Worm (Caenorhabditis elegans): ENCODE data around the gene bcat-1.

Gene bcat-1

DNA sequence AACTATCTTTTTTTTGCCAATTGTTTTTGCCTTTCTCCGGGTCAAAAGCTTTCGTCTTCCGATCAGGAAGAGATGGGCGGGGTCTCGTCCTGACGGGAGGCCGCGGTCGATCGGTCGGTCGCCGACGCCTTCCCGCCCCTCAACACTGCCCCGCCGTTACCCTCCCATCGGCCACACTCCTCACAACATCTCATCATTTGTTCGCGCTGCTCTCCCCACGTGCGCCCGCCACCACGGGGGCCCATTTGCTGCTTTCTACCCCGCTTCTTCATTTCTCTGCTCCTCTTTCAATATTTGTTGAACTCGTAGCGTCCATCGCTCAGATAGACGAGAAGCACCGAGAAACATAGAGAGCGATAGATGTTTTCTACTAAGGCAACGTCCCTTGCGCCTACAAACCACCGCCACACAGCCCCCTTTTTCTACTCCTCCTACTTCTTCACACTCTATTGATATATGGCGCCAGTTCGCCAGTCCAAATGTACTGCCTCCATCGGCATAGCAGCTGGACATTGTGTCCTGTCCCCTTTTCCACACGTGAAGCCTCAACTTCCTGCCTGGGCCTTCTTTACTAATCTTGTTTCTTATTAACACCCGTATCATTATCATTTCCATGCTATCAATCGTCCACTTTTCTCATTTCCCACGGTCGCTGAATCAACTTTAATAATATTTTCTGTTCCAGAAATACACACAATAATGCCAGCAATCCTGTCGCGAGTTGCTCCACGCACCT lies at the start of gene bcat-1:
bcat-1 (plus strand) TSS at position 686 of the 736 bp plus-strand sequence.
- peak; percentile 84 for TF ChIP-seq hmg-11 (tag; optimal IDR thresholded peaks at IDR 0.05)
- no peak for TF ChIP-seq snpc-4 (tag; optimal IDR thresholded peaks at IDR 0.05)
- peak; percentile 43 for TF ChIP-seq ama-1 (optimal IDR thresholded peaks at IDR 0.05)
- no peak for TF ChIP-seq egl-27 (tag; optimal IDR thresholded peaks at IDR 0.05)
- TF ChIP-seq lin-15B (tag; optimal IDR thresholded peaks at IDR 0.05): no peak
- no peak for TF ChIP-seq ceh-16 (tag; optimal IDR thresholded peaks at IDR 0.05)
- no peak for TF ChIP-seq unc-39 (tag; optimal IDR thresholded peaks at IDR 0.05)
- peak; percentile 84 for TF ChIP-seq lin-39 (tag; optimal IDR thresholded peaks at IDR 0.05)
- TF ChIP-seq ceh-82 (tag; optimal IDR thresholded peaks at IDR 0.05): no peak
- TF ChIP-seq unc-62 (GFP tag; optimal IDR thresholded peaks at IDR 0.05): peak; percentile 21
- TF ChIP-seq nhr-76 (tag; optimal IDR thresholded peaks at IDR 0.05): no peak
- peak; percentile 3 for TF ChIP-seq nhr-43 (tag; optimal IDR thresholded peaks at IDR 0.05; ENCODE audit: poor library complexity, severe bottlenecking)
- peak; percentile 76 for TF ChIP-seq nfya-1 (tag; optimal IDR thresholded peaks at IDR 0.05; ENCODE audit: insufficient read depth)
- TF ChIP-seq mdl-1 (tag; optimal IDR thresholded peaks at IDR 0.05): peak; percentile 84
- peak; percentile 79 for TF ChIP-seq pha-4 (tag; optimal IDR thresholded peaks at IDR 0.05)
- no peak for TF ChIP-seq skn-1 (tag; optimal IDR thresholded peaks at IDR 0.05)
- no peak for TF ChIP-seq nhr-77 (tag; optimal IDR thresholded peaks at IDR 0.05)
- TF ChIP-seq egl-5 (tag; optimal IDR thresholded peaks at IDR 0.05): peak; percentile 34
- TF ChIP-seq zag-1 (tag; optimal IDR thresholded peaks at IDR 0.05): no peak
- peak; percentile 50 for TF ChIP-seq nhr-11 (tag; optimal IDR thresholded peaks at IDR 0.05)
- TF ChIP-seq R02D3.7 (tag; optimal IDR thresholded peaks at IDR 0.05): no peak
- peak; percentile 68 for TF ChIP-seq elt-2 (tag; optimal IDR thresholded peaks at IDR 0.05)
- TF ChIP-seq elt-1 (tag; optimal IDR thresholded peaks at IDR 0.05): no peak
- peak; percentile 20 for TF ChIP-seq tbx-2 (tag; optimal IDR thresholded peaks at IDR 0.05)
- TF ChIP-seq ZK546.5 (tag; optimal IDR thresholded peaks at IDR 0.05): no peak
- TF ChIP-seq fkh-10 (GFP tag; optimal IDR thresholded peaks at IDR 0.05): no peak

DNA sequence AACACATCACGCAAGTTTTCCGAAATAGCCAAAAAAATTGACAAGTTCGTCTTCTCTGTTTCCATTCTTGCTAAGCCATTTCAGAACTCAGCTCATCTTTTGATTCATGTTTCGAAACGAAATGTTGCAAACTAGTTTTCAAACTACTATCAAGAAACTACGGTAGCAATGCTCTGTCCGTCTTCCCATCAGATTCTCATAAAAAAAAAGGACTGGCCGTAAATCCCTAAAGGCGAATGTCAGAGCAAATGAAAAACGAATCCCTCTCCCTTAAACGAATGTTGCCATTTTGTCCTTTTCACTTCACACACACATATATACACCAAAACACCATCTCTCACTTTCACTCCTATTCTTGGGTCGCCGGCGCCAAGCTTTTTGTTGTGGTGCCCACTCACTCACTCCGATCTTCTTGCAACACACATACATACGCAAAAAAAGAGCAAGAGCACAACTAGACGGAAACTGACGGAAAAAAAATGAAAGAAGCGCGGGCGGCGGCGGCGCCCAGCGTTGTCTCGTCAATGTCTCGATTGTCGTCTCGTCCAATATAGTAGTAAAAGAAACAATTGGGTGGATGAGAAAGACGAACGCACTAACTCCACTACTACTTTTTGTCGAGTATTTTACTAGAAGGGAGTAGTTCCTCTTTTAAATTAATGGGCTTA lies 49.4 kb upstream of the bcat-1 start:
- TF ChIP-seq nhr-237 (tag; optimal IDR thresholded peaks at IDR 0.05) (no peak), hmg-11 (tag; optimal IDR thresholded peaks at IDR 0.05) (peak; percentile 19), lin-39 (tag; optimal IDR thresholded peaks at IDR 0.05) (peak; percentile 53), nfya-1 (tag; optimal IDR thresholded peaks at IDR 0.05; ENCODE audit: insufficient read depth) (peak; percentile 43), fkh-2 (tag; optimal IDR thresholded peaks at IDR 0.05) (no peak)

DNA sequence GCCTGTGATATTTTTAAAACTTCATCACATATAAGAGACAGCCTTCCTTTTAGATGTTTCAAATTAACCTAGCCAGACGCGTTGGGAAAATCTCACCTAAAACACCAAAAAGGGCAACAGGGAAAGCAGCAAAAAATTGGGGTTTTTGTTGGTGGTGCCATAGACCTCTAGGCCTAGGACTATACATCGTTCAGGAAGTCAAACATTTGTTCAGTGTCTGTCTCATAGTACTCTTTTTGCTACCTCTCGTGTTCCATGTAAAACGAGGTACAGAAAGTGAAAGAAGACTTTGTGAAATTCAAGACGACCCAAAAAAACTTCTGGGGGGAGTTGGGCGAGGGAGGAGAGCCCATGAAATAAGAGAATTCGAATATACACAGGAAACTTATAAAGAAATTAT lies 48.2 kb upstream of the bcat-1 start:
- no peak for TF ChIP-seq unc-62 (GFP tag; optimal IDR thresholded peaks at IDR 0.05)
- no peak for TF ChIP-seq ZK546.5 (tag; optimal IDR thresholded peaks at IDR 0.05)
- TF ChIP-seq ceh-82 (tag; optimal IDR thresholded peaks at IDR 0.05): no peak
- no peak for TF ChIP-seq fos-1 (tag; optimal IDR thresholded peaks at IDR 0.05)
- TF ChIP-seq lsy-12 (tag; optimal IDR thresholded peaks at IDR 0.05): no peak
- TF ChIP-seq mml-1 (tag; optimal IDR thresholded peaks at IDR 0.05): no peak
- no peak for TF ChIP-seq pqm-1 (tag; optimal IDR thresholded peaks at IDR 0.05)
- no peak for TF ChIP-seq R02D3.7 (tag; optimal IDR thresholded peaks at IDR 0.05)
- TF ChIP-seq elt-3 (tag; optimal IDR thresholded peaks at IDR 0.05): no peak
- TF ChIP-seq lin-15B (tag; optimal IDR thresholded peaks at IDR 0.05): no peak
- no peak for TF ChIP-seq nhr-23 (tag; optimal IDR thresholded peaks at IDR 0.05)
- no peak for TF ChIP-seq unc-39 (tag; optimal IDR thresholded peaks at IDR 0.05)
- TF ChIP-seq ceh-28 (tag; optimal IDR thresholded peaks at IDR 0.05): no peak

DNA sequence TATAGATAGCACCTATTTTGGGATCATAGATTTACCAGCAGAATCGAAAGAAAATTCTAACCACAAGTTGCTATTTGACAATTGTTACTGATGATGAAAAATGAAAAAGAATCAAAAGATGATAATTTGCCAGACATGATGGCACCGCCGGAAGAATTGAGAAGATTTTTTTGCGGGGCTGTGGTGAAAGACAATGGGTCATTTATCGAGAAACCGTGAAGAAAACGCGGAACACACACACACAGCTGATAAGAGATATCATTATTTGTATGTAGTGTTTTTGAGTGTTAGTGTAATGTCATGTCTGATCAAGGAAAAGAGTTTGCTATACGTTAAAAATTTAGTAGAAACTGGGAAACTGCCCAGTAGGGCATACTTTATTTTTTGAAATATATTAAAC lies 42.4 kb upstream of the bcat-1 start:
- peak; percentile 24 for TF ChIP-seq elt-2 (tag; optimal IDR thresholded peaks at IDR 0.05)
- TF ChIP-seq elt-3 (tag; optimal IDR thresholded peaks at IDR 0.05): peak in 1 of 3 experiments; percentile 21
- no peak for TF ChIP-seq nhr-237 (tag; optimal IDR thresholded peaks at IDR 0.05)
